Fruit fly (Drosophila melanogaster) whole organism, embryonic: ENCODE results near the gene spn-B.

Experiments
- Atf3 ChIP-seq: fragments of 200-800 bp; sonication (Bioruptor generic); optimal IDR thresholded peaks from 3 replicates; lab custom pipeline; 2016; ENCODE audit warnings: missing biosample characterization, missing genetic modification characterization
- CG10209 ChIP-seq: fragments of 200-800 bp; sonication (Bioruptor generic); optimal IDR thresholded peaks from 3 replicates; lab custom pipeline; 2017; ENCODE audit warnings: missing biosample characterization, mild to moderate bottlenecking, missing genetic modification characterization, missing genetic modification reagents
- CG10366 ChIP-seq: fragments of 200-800 bp; sonication (Bioruptor generic); IDR thresholded peaks from 2 replicates; pipeline ENCODE4 v1.3.6; 2022; ENCODE audit warnings: missing biosample characterization, missing genetic modification characterization
- CG11723 ChIP-seq: fragments of 200-800 bp; sonication (Bioruptor generic); optimal IDR thresholded peaks from 2 replicates; lab custom pipeline; 2017; ENCODE audit warnings: missing biosample characterization, mild to moderate bottlenecking, missing genetic modification characterization
- CG12769 ChIP-seq: fragments of 200-800 bp; sonication (Bioruptor generic); optimal IDR thresholded peaks from 2 replicates; lab custom pipeline; 2019; ENCODE audit warnings: missing biosample characterization, mild to moderate bottlenecking, missing genetic modification characterization, moderate library complexity
- CG14710 ChIP-seq: fragments of 200-800 bp; sonication (Bioruptor generic); optimal IDR thresholded peaks from 3 replicates; lab custom pipeline; 2019; ENCODE audit warnings: missing biosample characterization, mild to moderate bottlenecking, missing genetic modification characterization, moderate library complexity
- CG14965 ChIP-seq: fragments of 200-800 bp; sonication (Bioruptor generic); optimal IDR thresholded peaks from 2 replicates; lab custom pipeline; 2016; ENCODE audit warnings: missing biosample characterization, missing genetic modification characterization, borderline replicate concordance
- CG15696 ChIP-seq: fragments of 200-800 bp; sonication (Bioruptor generic); optimal IDR thresholded peaks from 2 replicates; lab custom pipeline; 2019; ENCODE audit warnings: missing biosample characterization, mild to moderate bottlenecking, missing genetic modification characterization, moderate library complexity
- CG1602 ChIP-seq: fragments of 200-800 bp; sonication (Bioruptor generic); optimal IDR thresholded peaks from 3 replicates; lab custom pipeline; 2016; ENCODE audit warnings: missing biosample characterization, missing genetic modification characterization
- CG2116 ChIP-seq: fragments of 200-800 bp; sonication (Bioruptor generic); optimal IDR thresholded peaks from 3 replicates; lab custom pipeline; 2018; ENCODE audit warnings: missing biosample characterization, mild to moderate bottlenecking, missing genetic modification characterization
- CG2712 ChIP-seq: fragments of 200-800 bp; optimal IDR thresholded peaks from 3 replicates; lab custom pipeline; 2019; ENCODE audit warnings: missing biosample characterization, mild to moderate bottlenecking, missing genetic modification characterization, moderate library complexity
- CG30020 ChIP-seq: fragments of 200-800 bp; optimal IDR thresholded peaks from 2 replicates; lab custom pipeline; 2019; ENCODE audit warnings: missing biosample characterization, mild to moderate bottlenecking, missing genetic modification characterization, moderate library complexity
- CG31224 ChIP-seq: fragments of 200-800 bp; sonication (Bioruptor generic); IDR thresholded peaks from 2 replicates; pipeline ENCODE4 v1.3.6; 2022; ENCODE audit warnings: missing biosample characterization, missing genetic modification characterization
- CG43689 ChIP-seq: fragments of 200-800 bp; sonication (Bioruptor generic); IDR thresholded peaks from 2 replicates; pipeline ENCODE4 v1.3.6; 2022; ENCODE audit warnings: missing biosample characterization, missing genetic modification characterization
- CG7357 ChIP-seq: fragments of 200-800 bp; sonication (Bioruptor generic); IDR thresholded peaks from 3 replicates; pipeline ENCODE4 v1.3.6; 2022; ENCODE audit warnings: missing biosample characterization, missing genetic modification characterization
- CG9215 ChIP-seq: fragments of 200-800 bp; sonication (Bioruptor generic); IDR thresholded peaks from 2 replicates; pipeline ENCODE4 v1.3.6; 2022; ENCODE audit warnings: missing biosample characterization, missing genetic modification characterization
- CoRest ChIP-seq: fragments of 200-800 bp; sonication (Bioruptor generic); optimal IDR thresholded peaks from 3 replicates; lab custom pipeline; 2018; ENCODE audit warnings: missing biosample characterization, mild to moderate bottlenecking, missing genetic modification characterization, moderate library complexity
- D19B ChIP-seq: fragments of 200-800 bp; sonication (Bioruptor generic); optimal IDR thresholded peaks from 2 replicates; lab custom pipeline; 2017; ENCODE audit warnings: missing biosample characterization, mild to moderate bottlenecking, missing genetic modification characterization
- Dref ChIP-seq: fragments of 200-800 bp; sonication (Bioruptor generic); IDR thresholded peaks from 2 replicates; pipeline ENCODE4 v1.3.6; 2022; ENCODE audit warnings: missing biosample characterization, missing genetic modification characterization
- HHEX ChIP-seq: fragments of 200-800 bp; sonication (Bioruptor generic); optimal IDR thresholded peaks from 3 replicates; lab custom pipeline; 2017; ENCODE audit warnings: missing biosample characterization, mild to moderate bottlenecking, missing genetic modification characterization, missing genetic modification reagents
- Hey ChIP-seq: fragments of 200-800 bp; sonication (Bioruptor generic); optimal IDR thresholded peaks from 3 replicates; lab custom pipeline; 2018; ENCODE audit warnings: missing biosample characterization, mild to moderate bottlenecking, missing genetic modification characterization
- Jarid2 ChIP-seq: fragments of 200-800 bp; sonication (Bioruptor generic); optimal IDR thresholded peaks from 3 replicates; lab custom pipeline; 2017; ENCODE audit warnings: mild to moderate bottlenecking, missing biosample characterization, missing genetic modification reagents, missing genetic modification characterization
- Nf-YA ChIP-seq: fragments of 200-800 bp; sonication (Bioruptor generic); IDR thresholded peaks from 2 replicates; pipeline ENCODE4 v1.3.6; 2022; ENCODE audit warnings: missing biosample characterization, missing genetic modification characterization
- Sin3A ChIP-seq: fragments of >200 bp; optimal IDR thresholded peaks from 2 replicates; lab custom pipeline; 2018
- Usf ChIP-seq: fragments of 200-800 bp; sonication (Bioruptor generic); optimal IDR thresholded peaks from 2 replicates; lab custom pipeline; 2017; ENCODE audit warnings: missing genotype, missing biosample characterization, missing genetic modification characterization
- Xrp1 ChIP-seq: fragments of 200-800 bp; sonication (Bioruptor generic); IDR thresholded peaks from 2 replicates; pipeline ENCODE4 v1.3.6; 2022; ENCODE audit warnings: missing biosample characterization, missing genetic modification characterization
- ap ChIP-seq: fragments of 200-800 bp; sonication (Bioruptor generic); IDR thresholded peaks from 2 replicates; pipeline ENCODE4 v1.3.6; 2022; ENCODE audit warnings: missing biosample characterization, missing genetic modification characterization
- ato ChIP-seq: fragments of 200-800 bp; sonication (Bioruptor generic); IDR thresholded peaks from 2 replicates; pipeline ENCODE4 v1.3.6; 2022; ENCODE audit warnings: missing biosample characterization, missing genetic modification characterization; ENCODE audit not compliant: partially characterized antibody
- br ChIP-seq: fragments of >200 bp; optimal IDR thresholded peaks from 2 replicates; lab custom pipeline; 2017
- btn ChIP-seq: fragments of 200-800 bp; sonication (Bioruptor generic); optimal IDR thresholded peaks from 2 replicates; lab custom pipeline; 2016; ENCODE audit warnings: missing biosample characterization, missing genetic modification characterization
- chm ChIP-seq: fragments of 200-800 bp; sonication (Bioruptor generic); IDR thresholded peaks from 2 replicates; pipeline ENCODE4 v1.3.6; 2022; ENCODE audit warnings: missing biosample characterization, missing genetic modification characterization
- crp ChIP-seq, 2 experiments: fragments of 200-800 bp; sonication (Bioruptor generic); optimal IDR thresholded peaks; 2 replicates in 1 of 2; 3 replicates in 1 of 2; lab custom pipeline; 2017; ENCODE audit warnings: missing biosample characterization in 2 of 2, missing genetic modification characterization in 2 of 2, mild to moderate bottlenecking in 1 of 2, moderate library complexity in 1 of 2
- dimm ChIP-seq: fragments of 200-800 bp; sonication (Bioruptor generic); IDR thresholded peaks from 2 replicates; pipeline ENCODE4 v1.3.6; 2022; ENCODE audit warnings: missing biosample characterization, missing genetic modification characterization
- dm ChIP-seq: fragments of 200-800 bp; sonication (Bioruptor generic); optimal IDR thresholded peaks from 3 replicates; lab custom pipeline; 2016; ENCODE audit warnings: missing biosample characterization, missing genetic modification characterization
- dysf ChIP-seq: fragments of 200-800 bp; sonication (Bioruptor generic); IDR thresholded peaks from 3 replicates; pipeline ENCODE4 v1.3.6; 2022; ENCODE audit warnings: missing biosample characterization, missing genetic modification characterization
- eve ChIP-seq, 2 experiments: fragments of >200 bp; optimal IDR thresholded peaks; 2 replicates each; lab custom pipeline; 2017; ENCODE audit warnings: missing biosample characterization in 2 of 2, missing genetic modification characterization in 2 of 2
- fd102C ChIP-seq: fragments of 200-800 bp; sonication (Bioruptor generic); optimal IDR thresholded peaks from 2 replicates; lab custom pipeline; 2018; ENCODE audit warnings: missing biosample characterization, mild to moderate bottlenecking, missing genetic modification characterization, moderate library complexity
- gfzf ChIP-seq: fragments of 200-800 bp; sonication (Bioruptor generic); optimal IDR thresholded peaks from 2 replicates; lab custom pipeline; 2016; ENCODE audit warnings: missing biosample characterization, mild to moderate bottlenecking, missing genetic modification characterization, moderate library complexity
- klu ChIP-seq: fragments of 200-800 bp; sonication (Bioruptor generic); IDR thresholded peaks from 2 replicates; pipeline ENCODE4 v1.3.6; 2022; ENCODE audit warnings: missing biosample characterization, missing genetic modification characterization
- mirr ChIP-seq: fragments of 200-800 bp; sonication (Bioruptor generic); optimal IDR thresholded peaks from 3 replicates; lab custom pipeline; 2018; ENCODE audit warnings: missing biosample characterization, mild to moderate bottlenecking, missing genetic modification characterization
- onecut ChIP-seq: fragments of 200-800 bp; sonication (Bioruptor generic); IDR thresholded peaks from 2 replicates; pipeline ENCODE4 v1.3.6; 2022; ENCODE audit warnings: missing biosample characterization, missing genetic modification characterization
- psq ChIP-seq: fragments of 200-800 bp; sonication (Bioruptor generic); optimal IDR thresholded peaks from 2 replicates; lab custom pipeline; 2017; ENCODE audit warnings: missing biosample characterization, missing genetic modification characterization
- repo ChIP-seq: fragments of 200-800 bp; sonication (Bioruptor generic); optimal IDR thresholded peaks from 2 replicates; lab custom pipeline; 2016; ENCODE audit warnings: missing biosample characterization, missing genetic modification characterization
- slou ChIP-seq: fragments of 200-800 bp; sonication (Bioruptor generic); optimal IDR thresholded peaks from 3 replicates; lab custom pipeline; 2016; ENCODE audit warnings: missing biosample characterization, missing genetic modification characterization
- so ChIP-seq: fragments of 200-800 bp; sonication (Bioruptor generic); IDR thresholded peaks from 3 replicates; pipeline ENCODE4 v1.3.6; 2022; ENCODE audit warnings: missing biosample characterization, missing genetic modification characterization
- trh ChIP-seq: fragments of 200-800 bp; sonication (Bioruptor generic); optimal IDR thresholded peaks from 2 replicates; lab custom pipeline; 2016; ENCODE audit warnings: missing biosample characterization, missing genetic modification characterization
- twi ChIP-seq: fragments of 200-800 bp; optimal IDR thresholded peaks from 2 replicates; lab custom pipeline; 2019; ENCODE audit warnings: missing biosample characterization, mild to moderate bottlenecking, missing genetic modification characterization, moderate library complexity
- tx ChIP-seq: fragments of 200-800 bp; sonication (Bioruptor generic); optimal IDR thresholded peaks from 2 replicates; lab custom pipeline; 2016; ENCODE audit warnings: missing biosample characterization, missing genetic modification characterization
- vfl ChIP-seq: fragments of 200-800 bp; sonication (Bioruptor generic); optimal IDR thresholded peaks from 2 replicates; lab custom pipeline; 2016; ENCODE audit warnings: missing biosample characterization, missing genetic modification characterization
- zen ChIP-seq: fragments of 200-800 bp; sonication (Bioruptor generic); optimal IDR thresholded peaks from 3 replicates; lab custom pipeline; 2018; ENCODE audit warnings: missing biosample characterization, mild to moderate bottlenecking, missing genetic modification characterization, moderate library complexity

The spn-B gene

dm6 chr3R:14370199-14370933 lies 42.5 kb downstream of the spn-B start (continued):
- TF ChIP-seq tx (GFP tag; lab: Kevin White, UChicago) (peak; percentile 68), ap (GFP tag; lab: Robert Waterston, UW) (peak; percentile 79), Xrp1 (peak; percentile 80), Hey (peak; percentile 50), repo (GFP tag; lab: Kevin White, UChicago) (peak; percentile 61), btn (peak; percentile 63), slou (GFP tag; lab: Kevin White, UChicago) (peak; percentile 27), CG10209 (GFP tag; lab: Kevin White, UChicago) (peak; percentile 79), CG30020 (no peak), D19B (GFP tag; lab: Kevin White, UChicago) (peak; percentile 13), dimm (GFP tag; lab: Robert Waterston, UW) (peak; percentile 61), CG31224 (GFP tag; lab: Robert Waterston, UW) (peak; percentile 34; the same call in 1 of the 2 replicates), CG2712 (tag; lab: Kevin White, UChicago) (peak; percentile 69), Jarid2 (GFP tag; lab: Kevin White, UChicago) (no peak), twi (tag; lab: Kevin White, UChicago) (no peak), CG15696 (tag; lab: Kevin White, UChicago) (no peak), dm (peak; percentile 41), CG1602 (peak; percentile 68), onecut (GFP tag; lab: Robert Waterston, UW) (no peak; the same call in none of the 2 replicates), trh (GFP tag; lab: Kevin White, UChicago) (peak; percentile 42), CG7357 (peak; percentile 79), CG11723 (GFP tag; lab: Kevin White, UChicago) (peak; percentile 38), dysf (GFP tag; lab: Robert Waterston, UW) (peak; percentile 91; the same call in 2 of the 3 replicates), Usf (peak; percentile 11), zen (tag; lab: Kevin White, UChicago) (no peak), CG12769 (tag; lab: Kevin White, UChicago) (peak; percentile 63), chm (GFP tag; lab: Robert Waterston, UW) (peak; percentile 67; the same call in 1 of the 2 replicates), vfl (peak; percentile 72), CG14965 (no peak), crp (GFP tag; optimal IDR thresholded peaks at IDR 0.05; lab: Kevin White, UChicago) (peak in 1 of 2 experiments; percentile 34), CG14710 (tag; lab: Kevin White, UChicago) (peak; percentile 35), mirr (GFP tag; lab: Kevin White, UChicago) (peak; percentile 66), Sin3A (lab: Kevin White, UChicago) (no peak), psq (GFP tag; lab: Kevin White, UChicago) (peak; percentile 54), Atf3 (GFP tag; lab: Kevin White, UChicago) (peak; percentile 78), HHEX (GFP tag; lab: Kevin White, UChicago) (peak; percentile 48), CG2116 (GFP tag; lab: Kevin White, UChicago) (peak; percentile 18), ato (GFP tag; lab: Robert Waterston, UW) (no peak), CoRest (tag; lab: Kevin White, UChicago) (peak; percentile 77), eve (GFP tag; optimal IDR thresholded peaks at IDR 0.05; lab: Kevin White, UChicago) (peak in 1 of 2 experiments; percentile 94), Nf-YA (GFP tag; lab: Robert Waterston, UW) (0 out of 2 replicates have a peak, but pooled peaks have one; percentile 35), CG9215 (peak; percentile 62), so (peak; percentile 87), CG10366 (peak; percentile 90), fd102C (GFP tag; lab: Kevin White, UChicago) (no peak), gfzf (GFP tag; lab: Kevin White, UChicago) (no peak), Dref (GFP tag; lab: Robert Waterston, UW) (no peak), CG43689 (GFP tag; lab: Robert Waterston, UW) (peak; percentile 69), klu (GFP tag; lab: Robert Waterston, UW) (0 out of 2 replicates have a peak, but pooled peaks have one; percentile 17), br (lab: Kevin White, UChicago) (no peak)
